Worm (Caenorhabditis elegans): Measurements from ENCODE around the gene tbx-36.

DNA sequence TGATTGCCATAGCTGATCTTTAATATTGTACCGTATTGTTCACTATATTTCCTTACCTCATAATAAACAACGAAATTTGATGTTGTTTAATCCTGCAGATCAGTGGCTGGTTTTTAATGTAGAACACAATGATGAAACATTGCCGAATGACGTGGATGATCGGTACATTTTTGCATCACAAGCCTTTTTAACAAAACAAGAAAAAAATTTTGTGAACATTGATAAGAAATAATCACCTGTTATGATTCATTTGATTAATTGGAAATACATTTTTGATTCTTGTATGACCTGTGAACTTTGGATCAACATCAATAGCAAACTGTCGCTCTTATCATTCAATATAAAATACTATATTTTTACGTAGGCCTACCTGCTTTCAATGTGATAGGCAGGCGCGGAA lies 47.5 kb upstream of the tbx-36 start:
- TF ChIP-seq ztf-4 (tag; optimal IDR thresholded peaks at IDR 0.05) (no peak), pha-4 (tag; optimal IDR thresholded peaks at IDR 0.05) (no peak), nfya-1 (tag; optimal IDR thresholded peaks at IDR 0.05; ENCODE audit: insufficient read depth) (peak; percentile 2), aly-2 (tag; optimal IDR thresholded peaks at IDR 0.05) (no peak), nhr-12 (tag; optimal IDR thresholded peaks at IDR 0.05) (no peak), jun-1 (tag; optimal IDR thresholded peaks at IDR 0.05) (no peak), snpc-4 (tag; optimal IDR thresholded peaks at IDR 0.05) (no peak), tbx-2 (tag; optimal IDR thresholded peaks at IDR 0.05) (no peak), elt-2 (tag; optimal IDR thresholded peaks at IDR 0.05) (no peak), ceh-16 (tag; optimal IDR thresholded peaks at IDR 0.05) (no peak)

All from whole organism, L3 larva.